Worm (Caenorhabditis elegans) whole organism, L2 larva: Measurements from ENCODE around the gene F59A6.10.

Experiments used
- C34F6.9 ChIP-seq: fragments of 150-350 bp; optimal IDR thresholded peaks from 2 replicates; lab custom pipeline; 2014; ENCODE audit warnings: missing biosample characterization, missing genetic modification characterization
- F13H6.1 ChIP-seq: sonication (generic microtip); optimal IDR thresholded peaks from 2 replicates; lab custom pipeline; 2016; ENCODE audit warnings: missing genetic modification characterization, missing compliant biosample characterization
- R02D3.7 ChIP-seq: fragments of 150-350 bp; optimal IDR thresholded peaks from 2 replicates; lab custom pipeline; 2014; ENCODE audit warnings: missing biosample characterization, missing genetic modification characterization
- Y55F3AM.14 ChIP-seq: fragments of 200-800 bp; sonication (Bioruptor generic); optimal IDR thresholded peaks from 2 replicates; lab custom pipeline; 2018; ENCODE audit warnings: mild to moderate bottlenecking, missing genetic modification characterization, missing compliant biosample characterization
- ZK546.5 ChIP-seq: sonication (generic microtip); optimal IDR thresholded peaks from 2 replicates; lab custom pipeline; 2017; ENCODE audit warnings: missing biosample characterization, missing genetic modification characterization
- aly-2 ChIP-seq: fragments of 150-350 bp; optimal IDR thresholded peaks from 2 replicates; lab custom pipeline; 2014; ENCODE audit warnings: missing biosample characterization, missing genetic modification characterization
- ama-1 ChIP-seq: fragments of 150-350 bp; optimal IDR thresholded peaks from 2 replicates; lab custom pipeline; 2018; ENCODE audit warnings: inconsistent platforms
- blmp-1 ChIP-seq: sonication (generic microtip); optimal IDR thresholded peaks from 2 replicates; lab custom pipeline; 2017; ENCODE audit warnings: missing genetic modification characterization, mild to moderate bottlenecking, missing compliant biosample characterization, antibody characterized with exemption, moderate library complexity; ENCODE audit not compliant: insufficient read depth
- ceh-16 ChIP-seq: fragments of 150-350 bp; optimal IDR thresholded peaks from 2 replicates; lab custom pipeline; 2014; ENCODE audit warnings: missing biosample characterization, missing genetic modification characterization
- ceh-82 ChIP-seq: fragments of 150-350 bp; optimal IDR thresholded peaks from 2 replicates; lab custom pipeline; 2014; ENCODE audit warnings: missing biosample characterization, missing genetic modification characterization
- crh-2 ChIP-seq: sonication (generic microtip); optimal IDR thresholded peaks from 2 replicates; lab custom pipeline; 2017; ENCODE audit warnings: missing biosample characterization, missing genetic modification characterization
- dmd-4 ChIP-seq: sonication (generic microtip); optimal IDR thresholded peaks from 2 replicates; lab custom pipeline; 2017; ENCODE audit warnings: missing biosample characterization, missing genetic modification characterization
- egl-27 ChIP-seq: sonication (generic microtip); optimal IDR thresholded peaks from 3 replicates; lab custom pipeline; 2017; ENCODE audit warnings: missing biosample characterization, missing genetic modification reagents, missing genetic modification characterization
- elt-3 ChIP-seq: sonication (generic microtip); optimal IDR thresholded peaks from 2 replicates; lab custom pipeline; 2017; ENCODE audit warnings: missing biosample characterization, missing genetic modification characterization
- fos-1 ChIP-seq: fragments of 150-350 bp; optimal IDR thresholded peaks from 2 replicates; lab custom pipeline; 2014; ENCODE audit warnings: missing biosample characterization, missing genetic modification characterization
- gmeb-1 ChIP-seq: fragments of 150-350 bp; optimal IDR thresholded peaks from 2 replicates; lab custom pipeline; 2014; ENCODE audit warnings: missing biosample characterization, missing genetic modification characterization
- lin-11 ChIP-seq: fragments of 150-350 bp; sonication (generic microtip); optimal IDR thresholded peaks from 2 replicates; lab custom pipeline; 2014; ENCODE audit warnings: missing biosample characterization, missing genetic modification characterization, inconsistent platforms, mixed read lengths
- lin-13 ChIP-seq: fragments of 150-350 bp; optimal IDR thresholded peaks from 2 replicates; lab custom pipeline; 2014; ENCODE audit warnings: missing biosample characterization, missing genetic modification reagents, missing genetic modification characterization
- lin-39 ChIP-seq: fragments of 150-350 bp; optimal IDR thresholded peaks from 2 replicates; lab custom pipeline; 2014; ENCODE audit warnings: missing biosample characterization, missing genetic modification reagents, missing genetic modification characterization
- lsy-2 ChIP-seq, 2 experiments: fragments of 150-350 bp in 1 of 2; sonication (generic microtip) in 1 of 2; optimal IDR thresholded peaks; 2 replicates each; lab custom pipeline; 2014 to 2017; ENCODE audit warnings: missing biosample characterization in 2 of 2, missing genetic modification characterization in 2 of 2
- mab-5 ChIP-seq: fragments of 150-350 bp; optimal IDR thresholded peaks from 2 replicates; lab custom pipeline; 2014; ENCODE audit warnings: missing biosample characterization, missing genetic modification characterization
- mbf-1 ChIP-seq: sonication (generic microtip); optimal IDR thresholded peaks from 2 replicates; lab custom pipeline; 2017; ENCODE audit warnings: missing biosample characterization, missing genetic modification characterization
- nhr-10 ChIP-seq: sonication (generic microtip); optimal IDR thresholded peaks from 2 replicates; lab custom pipeline; 2017; ENCODE audit warnings: missing biosample characterization, missing genetic modification characterization
- nhr-12 ChIP-seq: fragments of 150-350 bp; optimal IDR thresholded peaks from 2 replicates; lab custom pipeline; 2014; ENCODE audit warnings: missing biosample characterization, missing genetic modification characterization
- nhr-129 ChIP-seq: fragments of 150-350 bp; optimal IDR thresholded peaks from 2 replicates; lab custom pipeline; 2014; ENCODE audit warnings: missing biosample characterization, missing genetic modification characterization
- nhr-23 ChIP-seq: fragments of 150-350 bp; optimal IDR thresholded peaks from 2 replicates; lab custom pipeline; 2014; ENCODE audit warnings: missing biosample characterization, missing genetic modification reagents, missing genetic modification characterization
- nhr-237 ChIP-seq: fragments of 150-350 bp; optimal IDR thresholded peaks from 2 replicates; lab custom pipeline; 2014; ENCODE audit warnings: missing biosample characterization, missing genetic modification characterization
- nhr-25 ChIP-seq: fragments of 150-350 bp; sonication (generic microtip); optimal IDR thresholded peaks from 3 replicates; lab custom pipeline; 2014; ENCODE audit warnings: missing biosample characterization, missing genetic modification characterization
- nhr-6 ChIP-seq: fragments of 150-350 bp; optimal IDR thresholded peaks from 2 replicates; lab custom pipeline; 2014; ENCODE audit warnings: missing biosample characterization, missing genetic modification characterization
- nhr-77 ChIP-seq: fragments of 150-350 bp; optimal IDR thresholded peaks from 2 replicates; lab custom pipeline; 2014; ENCODE audit warnings: missing biosample characterization, missing genetic modification characterization
- sem-4 ChIP-seq: fragments of 150-350 bp; optimal IDR thresholded peaks from 2 replicates; lab custom pipeline; 2014; ENCODE audit warnings: missing biosample characterization, missing genetic modification reagents, missing genetic modification characterization
- sma-3 ChIP-seq: sonication (generic microtip); optimal IDR thresholded peaks from 2 replicates; lab custom pipeline; 2016; ENCODE audit warnings: missing genetic modification reagents, missing genetic modification characterization, missing compliant biosample characterization
- sma-9 ChIP-seq, 2 experiments: fragments of 150-350 bp in 1 of 2; sonication (generic microtip) in 1 of 2; optimal IDR thresholded peaks; 2 replicates each; lab custom pipeline; 2014 to 2016; ENCODE audit warnings: missing genetic modification characterization in 2 of 2, mild to moderate bottlenecking in 1 of 2, missing biosample characterization in 1 of 2, missing compliant biosample characterization in 1 of 2, missing genetic modification reagents in 1 of 2, moderate library complexity in 1 of 2
- snpc-4 ChIP-seq: fragments of 150-350 bp; optimal IDR thresholded peaks from 2 replicates; lab custom pipeline; 2014; ENCODE audit warnings: missing biosample characterization, missing genetic modification characterization
- unc-55 ChIP-seq: fragments of 150-350 bp; sonication (generic microtip); optimal IDR thresholded peaks from 3 replicates; lab custom pipeline; 2014; ENCODE audit warnings: missing biosample characterization, missing genetic modification reagents, missing genetic modification characterization
- unc-62 ChIP-seq: fragments of 150-350 bp; optimal IDR thresholded peaks from 2 replicates; lab custom pipeline; 2014; ENCODE audit warnings: missing biosample characterization, missing genetic modification reagents, missing genetic modification characterization
- zag-1 ChIP-seq: fragments of 150-350 bp; optimal IDR thresholded peaks from 2 replicates; lab custom pipeline; 2014; ENCODE audit warnings: missing biosample characterization, missing genetic modification characterization
- ztf-1 ChIP-seq: fragments of 200-800 bp; sonication (Bioruptor generic); conservative IDR thresholded peaks from 2 replicates; pipeline ENCODE4 v1.3.6; 2022; ENCODE audit warnings: missing genetic modification characterization, missing compliant biosample characterization

F59A6.10 gene

ce11 chrII:4993530-4994192 lies 10.1 kb upstream of the F59A6.10 start, which contains the start of the genes eif-1 and vps-24 (continued):
- TF ChIP-seq ama-1 (lab: Kevin White, UChicago) (no peak), nhr-23 (tag; lab: Kevin White, UChicago) (no peak), ZK546.5 (no peak), nhr-237 (tag; lab: Kevin White, UChicago) (no peak), blmp-1 (tag; lab: Kevin White, UChicago) (peak; percentile 3), mbf-1 (tag; lab: Kevin White, UChicago) (no peak), unc-55 (GFP tag; lab: Kevin White, UChicago) (peak; percentile 72), lsy-2 (tag; optimal IDR thresholded peaks at IDR 0.05; lab: Kevin White, UChicago) (peak in 1 of 2 experiments; percentile 70), sem-4 (no peak), elt-3 (tag; lab: Kevin White, UChicago) (no peak), lin-39 (tag; lab: Kevin White, UChicago) (no peak), nhr-129 (peak; percentile 49), nhr-10 (tag; lab: Kevin White, UChicago) (no peak), F13H6.1 (tag; lab: Kevin White, UChicago) (peak; percentile 30), zag-1 (tag; lab: Kevin White, UChicago) (no peak), gmeb-1 (peak; percentile 51), dmd-4 (no peak), snpc-4 (tag; lab: Kevin White, UChicago) (peak; percentile 1), ztf-1 (no peak)

ce11 chrII:4994939-4995338 lies 8.8 kb upstream of the F59A6.10 start, which contains the start of gene rnh-1.0:
TSS of gene rnh-1.0 (plus strand) at chrII:4995327.
- TF ChIP-seq unc-62 (GFP tag; lab: Kevin White, UChicago), result no peak
- TF ChIP-seq C34F6.9, result peak; percentile 35
- peak; percentile 31 for TF ChIP-seq nhr-129

- TF ChIP-seq nhr-10 (tag; lab: Kevin White, UChicago), result no peak
- no peak for TF ChIP-seq ZK546.5
- no peak for TF ChIP-seq unc-55 (GFP tag; lab: Kevin White, UChicago)
- TF ChIP-seq lin-11 (tag; lab: Kevin White, UChicago), result no peak
- TF ChIP-seq dmd-4, result no peak
- TF ChIP-seq Y55F3AM.14, result no peak
- no peak for TF ChIP-seq sem-4
- TF ChIP-seq unc-62 (GFP tag; lab: Kevin White, UChicago), result no peak
- no peak for TF ChIP-seq ceh-16
- no peak for TF ChIP-seq sma-9 (GFP tag; optimal IDR thresholded peaks at IDR 0.05; lab: Kevin White, UChicago)
- no peak for TF ChIP-seq sma-9 (tag; optimal IDR thresholded peaks at IDR 0.05; lab: Kevin White, UChicago)
- no peak for TF ChIP-seq ceh-82 (tag; lab: Kevin White, UChicago)
- TF ChIP-seq aly-2 (tag; lab: Kevin White, UChicago), result no peak
- TF ChIP-seq snpc-4 (tag; lab: Kevin White, UChicago), result no peak
- no peak for TF ChIP-seq nhr-12 (tag; lab: Kevin White, UChicago)
- no peak for TF ChIP-seq zag-1 (tag; lab: Kevin White, UChicago)
- no peak for TF ChIP-seq nhr-25 (tag; lab: Kevin White, UChicago)
- TF ChIP-seq egl-27 (tag; lab: Kevin White, UChicago), result no peak
- TF ChIP-seq, all 48 proteins: peak for 0
Measured at ce11 chrII:4998657-4999056, 5.1 kb upstream of the F59A6.10 start, which contains the start of gene F59A6.11. TSS of gene F59A6.11 (minus strand) at chrII:4998757.

- TF ChIP-seq unc-55 (GFP tag; lab: Kevin White, UChicago), result peak; percentile 96
- TF ChIP-seq nhr-10 (tag; lab: Kevin White, UChicago), result peak; percentile 21
- no peak for TF ChIP-seq fos-1 (tag; lab: Kevin White, UChicago)
- TF ChIP-seq ZK546.5, result peak; percentile 39
- peak; percentile 96 for TF ChIP-seq crh-2 (tag; lab: Kevin White, UChicago)
- TF ChIP-seq nhr-129, result peak; percentile 78
- TF ChIP-seq ceh-82 (tag; lab: Kevin White, UChicago), result peak; percentile 46
- TF ChIP-seq lin-39 (tag; lab: Kevin White, UChicago), result no peak
- TF ChIP-seq sma-9 (GFP tag; optimal IDR thresholded peaks at IDR 0.05; lab: Kevin White, UChicago), result peak; percentile 94
- no peak for TF ChIP-seq sma-9 (tag; optimal IDR thresholded peaks at IDR 0.05; lab: Kevin White, UChicago)
- TF ChIP-seq nhr-6, result peak; percentile 90
- TF ChIP-seq lin-13 (GFP tag; lab: Kevin White, UChicago), result no peak
- peak; percentile 47 for TF ChIP-seq nhr-77 (tag; lab: Kevin White, UChicago)
- TF ChIP-seq egl-27 (tag; lab: Kevin White, UChicago), result peak; percentile 70
- no peak for TF ChIP-seq F13H6.1 (tag; lab: Kevin White, UChicago)
- TF ChIP-seq sma-3 (GFP tag; lab: Kevin White, UChicago), result peak; percentile 90
- peak; percentile 52 for TF ChIP-seq zag-1 (tag; lab: Kevin White, UChicago)
- TF ChIP-seq lsy-2 (tag; optimal IDR thresholded peaks at IDR 0.05; lab: Kevin White, UChicago), result peak; percentile 89 to 95
- TF ChIP-seq gmeb-1, result peak; percentile 100
- TF ChIP-seq R02D3.7 (tag; lab: Kevin White, UChicago), result peak; percentile 56
- peak; percentile 87 for TF ChIP-seq mab-5
Measured at ce11 chrII:4999122-4999521, 4.6 kb upstream of the F59A6.10 start, which contains the start of gene citk-2. TSS of gene citk-2 (plus strand) at chrII:4999520.
